Worm (Caenorhabditis elegans) whole organism, L2 larva: ENCODE data around the gene ssp-36.

Experiments used
- R02D3.7 ChIP-seq: fragments of 150-350 bp; optimal IDR thresholded peaks from 2 replicates; lab custom pipeline; 2014; ENCODE audit warnings: missing biosample characterization, missing genetic modification characterization
- ZK546.5 ChIP-seq: sonication (generic microtip); optimal IDR thresholded peaks from 2 replicates; lab custom pipeline; 2017; ENCODE audit warnings: missing biosample characterization, missing genetic modification characterization
- dmd-4 ChIP-seq: sonication (generic microtip); optimal IDR thresholded peaks from 2 replicates; lab custom pipeline; 2017; ENCODE audit warnings: missing biosample characterization, missing genetic modification characterization
- lin-13 ChIP-seq: fragments of 150-350 bp; optimal IDR thresholded peaks from 2 replicates; lab custom pipeline; 2014; ENCODE audit warnings: missing biosample characterization, missing genetic modification reagents, missing genetic modification characterization
- mdl-1 ChIP-seq, 2 experiments: fragments of 150-350 bp in 1 of 2; sonication (generic microtip) in 1 of 2; optimal IDR thresholded peaks; 2 replicates each; lab custom pipeline; 2017; ENCODE audit warnings: missing biosample characterization in 2 of 2, missing genetic modification characterization in 2 of 2
- nhr-21 ChIP-seq: fragments of 150-350 bp; optimal IDR thresholded peaks from 2 replicates; lab custom pipeline; 2014; ENCODE audit warnings: missing biosample characterization, missing genetic modification characterization
- nhr-237 ChIP-seq: fragments of 150-350 bp; optimal IDR thresholded peaks from 2 replicates; lab custom pipeline; 2014; ENCODE audit warnings: missing biosample characterization, missing genetic modification characterization
- nhr-77 ChIP-seq: fragments of 150-350 bp; optimal IDR thresholded peaks from 2 replicates; lab custom pipeline; 2014; ENCODE audit warnings: missing biosample characterization, missing genetic modification characterization
- unc-39 ChIP-seq: fragments of 150-350 bp; optimal IDR thresholded peaks from 2 replicates; lab custom pipeline; 2014; ENCODE audit warnings: missing biosample characterization, missing genetic modification characterization
- unc-62 ChIP-seq: fragments of 150-350 bp; optimal IDR thresholded peaks from 2 replicates; lab custom pipeline; 2014; ENCODE audit warnings: missing biosample characterization, missing genetic modification reagents, missing genetic modification characterization
- zag-1 ChIP-seq: fragments of 150-350 bp; optimal IDR thresholded peaks from 2 replicates; lab custom pipeline; 2014; ENCODE audit warnings: missing biosample characterization, missing genetic modification characterization
- ztf-1 ChIP-seq: fragments of 200-800 bp; sonication (Bioruptor generic); conservative IDR thresholded peaks from 2 replicates; pipeline ENCODE4 v1.3.6; 2022; ENCODE audit warnings: missing genetic modification characterization, missing compliant biosample characterization

ce11 chrIV:9728376-9728775, 37.8 kb downstream of the ssp-36 start, which contains the start of gene nhr-100:
- TF ChIP-seq nhr-237 (no peak), ztf-1 (GFP tag; lab: Robert Waterston, UW) (no peak), unc-62 (GFP tag; lab: Kevin White, UChicago) (no peak), zag-1 (tag; lab: Kevin White, UChicago) (no peak), nhr-21 (tag; lab: Kevin White, UChicago) (no peak), dmd-4 (tag; lab: Kevin White, UChicago) (no peak), R02D3.7 (tag; lab: Kevin White, UChicago) (no peak), unc-39 (no peak), mdl-1 (tag; optimal IDR thresholded peaks at IDR 0.05; lab: Kevin White, UChicago) (no peak), lin-13 (no peak), nhr-77 (no peak), ZK546.5 (tag; lab: Kevin White, UChicago) (no peak)
